Fruit fly (Drosophila melanogaster) whole organism, embryonic: ENCODE measurements around the gene Kaz1-ORFB.

Experiments used
- Ada2b ChIP-seq: fragments of 200-800 bp; sonication (Bioruptor generic); IDR thresholded peaks from 2 replicates; pipeline ENCODE4 v1.3.6; 2022; ENCODE audit warnings: missing biosample characterization, missing genetic modification characterization
- Aef1 ChIP-seq: fragments of 200-800 bp; sonication (Bioruptor generic); IDR thresholded peaks from 3 replicates; pipeline ENCODE4 v1.3.6; 2022; ENCODE audit warnings: missing biosample characterization, missing genetic modification characterization
- C15 ChIP-seq: fragments of 200-800 bp; sonication (Bioruptor generic); IDR thresholded peaks from 3 replicates; pipeline ENCODE4 v1.3.6; 2022; ENCODE audit warnings: missing biosample characterization, missing genetic modification characterization
- CG10209 ChIP-seq: fragments of 200-800 bp; sonication (Bioruptor generic); optimal IDR thresholded peaks from 3 replicates; lab custom pipeline; 2017; ENCODE audit warnings: missing biosample characterization, mild to moderate bottlenecking, missing genetic modification characterization, missing genetic modification reagents
- CG10321 ChIP-seq: fragments of 200-800 bp; sonication (Bioruptor generic); IDR thresholded peaks from 2 replicates; pipeline ENCODE4 v1.3.6; 2022; ENCODE audit warnings: missing biosample characterization, missing genetic modification characterization
- CG10959 ChIP-seq: fragments of 200-800 bp; sonication (Bioruptor generic); IDR thresholded peaks from 2 replicates; pipeline ENCODE4 v1.3.6; 2022; ENCODE audit warnings: missing biosample characterization, missing genetic modification characterization
- CG10979 ChIP-seq: fragments of 200-800 bp; sonication (Bioruptor generic); optimal IDR thresholded peaks from 2 replicates; lab custom pipeline; 2018; ENCODE audit warnings: missing biosample characterization, mild to moderate bottlenecking, missing genetic modification characterization, moderate library complexity
- CG1233 ChIP-seq: fragments of 200-800 bp; sonication (Bioruptor generic); optimal IDR thresholded peaks from 4 replicates; lab custom pipeline; 2018; ENCODE audit warnings: missing biosample characterization, mild to moderate bottlenecking, missing genetic modification characterization
- CG13123 ChIP-seq: fragments of 200-800 bp; sonication (Bioruptor generic); optimal IDR thresholded peaks from 2 replicates; lab custom pipeline; 2016; ENCODE audit warnings: missing biosample characterization, missing genetic modification characterization
- CG15696 ChIP-seq: fragments of 200-800 bp; sonication (Bioruptor generic); optimal IDR thresholded peaks from 2 replicates; lab custom pipeline; 2019; ENCODE audit warnings: missing biosample characterization, mild to moderate bottlenecking, missing genetic modification characterization, moderate library complexity
- CG17802 ChIP-seq: fragments of 200-800 bp; sonication (Bioruptor generic); optimal IDR thresholded peaks from 2 replicates; lab custom pipeline; 2018; ENCODE audit warnings: missing biosample characterization, mild to moderate bottlenecking, missing genetic modification characterization, moderate library complexity
- CG2116 ChIP-seq: fragments of 200-800 bp; sonication (Bioruptor generic); optimal IDR thresholded peaks from 3 replicates; lab custom pipeline; 2018; ENCODE audit warnings: missing biosample characterization, mild to moderate bottlenecking, missing genetic modification characterization
- CG2199 ChIP-seq: fragments of 200-800 bp; sonication (Bioruptor generic); IDR thresholded peaks from 3 replicates; pipeline ENCODE4 v1.3.6; 2022; ENCODE audit warnings: missing biosample characterization, missing genetic modification characterization
- CG4854 ChIP-seq: fragments of 200-800 bp; sonication (Bioruptor generic); optimal IDR thresholded peaks from 2 replicates; lab custom pipeline; 2016; ENCODE audit warnings: missing biosample characterization, missing genetic modification characterization, inconsistent platforms
- CG6813 ChIP-seq: fragments of 200-800 bp; sonication (Bioruptor generic); optimal IDR thresholded peaks from 2 replicates; lab custom pipeline; 2017; ENCODE audit warnings: missing biosample characterization, missing genetic modification characterization, mild to moderate bottlenecking, moderate library complexity, missing genetic modification reagents
- CG7271 ChIP-seq: fragments of 200-800 bp; sonication (Bioruptor generic); optimal IDR thresholded peaks from 2 replicates; lab custom pipeline; 2018; ENCODE audit warnings: missing biosample characterization, mild to moderate bottlenecking, missing genetic modification characterization, moderate library complexity
- CG7987 ChIP-seq: fragments of 200-800 bp; sonication (Bioruptor generic); optimal IDR thresholded peaks from 2 replicates; lab custom pipeline; 2018; ENCODE audit warnings: missing biosample characterization, mild to moderate bottlenecking, missing genetic modification characterization, moderate library complexity
- Dad ChIP-seq: fragments of 200-800 bp; sonication (Bioruptor generic); optimal IDR thresholded peaks from 3 replicates; lab custom pipeline; 2016; ENCODE audit warnings: missing biosample characterization, missing genetic modification characterization
- Dfd ChIP-seq, 2 experiments: fragments of >200 bp; optimal IDR thresholded peaks; 2 replicates each; lab custom pipeline; 2017; ENCODE audit warnings: missing biosample characterization in 2 of 2, missing genetic modification characterization in 2 of 2
- Dip3 ChIP-seq: fragments of 200-800 bp; sonication (Bioruptor generic); optimal IDR thresholded peaks from 3 replicates; lab custom pipeline; 2016; ENCODE audit warnings: missing biosample characterization, missing genetic modification characterization
- Dref ChIP-seq: fragments of 200-800 bp; sonication (Bioruptor generic); IDR thresholded peaks from 2 replicates; pipeline ENCODE4 v1.3.6; 2022; ENCODE audit warnings: missing biosample characterization, missing genetic modification characterization
- Hr78 ChIP-seq, 2 experiments: fragments of 200-800 bp in 1 of 2; fragments of >200 bp in 1 of 2; sonication (Bioruptor generic) in 1 of 2; optimal IDR thresholded peaks; 2 replicates each; lab custom pipeline; 2017 to 2019; ENCODE audit warnings: missing biosample characterization in 2 of 2, missing genetic modification characterization in 2 of 2, mild to moderate bottlenecking in 1 of 2, moderate library complexity in 1 of 2
- MESR4 ChIP-seq: fragments of 200-800 bp; sonication (Bioruptor generic); optimal IDR thresholded peaks from 2 replicates; lab custom pipeline; 2018; ENCODE audit warnings: missing biosample characterization, mild to moderate bottlenecking, missing genetic modification characterization, moderate library complexity
- Meics ChIP-seq: fragments of 200-800 bp; sonication (Bioruptor generic); optimal IDR thresholded peaks from 2 replicates; lab custom pipeline; 2017; ENCODE audit warnings: missing biosample characterization, mild to moderate bottlenecking, missing genetic modification characterization
- Sox102F ChIP-seq: fragments of 200-800 bp; sonication (Bioruptor generic); optimal IDR thresholded peaks from 2 replicates; lab custom pipeline; 2018; ENCODE audit warnings: missing biosample characterization, mild to moderate bottlenecking, missing genetic modification characterization, moderate library complexity
- abd-A ChIP-seq: fragments of 200-800 bp; sonication (Bioruptor generic); optimal IDR thresholded peaks from 3 replicates; lab custom pipeline; 2019; ENCODE audit warnings: missing biosample characterization, mild to moderate bottlenecking, missing genetic modification characterization, moderate library complexity
- bigmax ChIP-seq: fragments of 200-800 bp; sonication (Bioruptor generic); optimal IDR thresholded peaks from 2 replicates; lab custom pipeline; 2018; ENCODE audit warnings: missing biosample characterization, mild to moderate bottlenecking, missing genetic modification characterization
- bsh ChIP-seq, 2 experiments: fragments of 200-800 bp; sonication (Bioruptor generic); optimal IDR thresholded peaks; 2 replicates each; lab custom pipeline; 2017 to 2018; ENCODE audit warnings: mild to moderate bottlenecking in 2 of 2, missing biosample characterization in 2 of 2, missing genetic modification characterization in 2 of 2, moderate library complexity in 1 of 2
- crol ChIP-seq: fragments of 200-800 bp; sonication (Bioruptor generic); IDR thresholded peaks from 2 replicates; pipeline ENCODE4 v1.3.6; 2022; ENCODE audit warnings: missing biosample characterization, missing genetic modification characterization
- cwo ChIP-seq: fragments of 200-800 bp; sonication (Bioruptor generic); optimal IDR thresholded peaks from 3 replicates; lab custom pipeline; 2017; ENCODE audit warnings: missing biosample characterization, missing genetic modification characterization, mild to moderate bottlenecking, moderate library complexity, missing genetic modification reagents
- danr ChIP-seq: fragments of 200-800 bp; sonication (Bioruptor generic); IDR thresholded peaks from 2 replicates; pipeline ENCODE4 v1.3.6; 2022; ENCODE audit warnings: missing biosample characterization, missing genetic modification characterization
- ewg ChIP-seq: fragments of 200-800 bp; sonication (Bioruptor generic); optimal IDR thresholded peaks from 3 replicates; lab custom pipeline; 2017; ENCODE audit warnings: mild to moderate bottlenecking, missing biosample characterization, missing genetic modification reagents, missing genetic modification characterization
- fd64A ChIP-seq: fragments of 200-800 bp; sonication (Bioruptor generic); optimal IDR thresholded peaks from 3 replicates; lab custom pipeline; 2018; ENCODE audit warnings: missing biosample characterization, mild to moderate bottlenecking, missing genetic modification characterization
- gce ChIP-seq: fragments of 200-800 bp; sonication (Bioruptor generic); IDR thresholded peaks from 3 replicates; pipeline ENCODE4 v1.3.6; 2022; ENCODE audit warnings: missing biosample characterization, missing genetic modification characterization
- gcm2 ChIP-seq: fragments of 200-800 bp; sonication (Bioruptor generic); optimal IDR thresholded peaks from 2 replicates; lab custom pipeline; 2016; ENCODE audit warnings: missing biosample characterization, missing genetic modification characterization
- gro ChIP-seq: fragments of 200-800 bp; sonication (Bioruptor generic); optimal IDR thresholded peaks from 2 replicates; lab custom pipeline; 2016; ENCODE audit warnings: missing biosample characterization, missing genetic modification characterization
- nmo ChIP-seq: fragments of 200-800 bp; sonication (Bioruptor generic); optimal IDR thresholded peaks from 2 replicates; lab custom pipeline; 2018; ENCODE audit warnings: missing biosample characterization, mild to moderate bottlenecking, missing genetic modification characterization, moderate library complexity
- nom ChIP-seq: fragments of 200-800 bp; sonication (Bioruptor generic); optimal IDR thresholded peaks from 2 replicates; lab custom pipeline; 2017; ENCODE audit warnings: missing biosample characterization, missing genetic modification characterization, mild to moderate bottlenecking, moderate library complexity, missing genetic modification reagents
- phol ChIP-seq: fragments of 200-800 bp; sonication (Bioruptor generic); optimal IDR thresholded peaks from 3 replicates; lab custom pipeline; 2018; ENCODE audit warnings: missing biosample characterization, mild to moderate bottlenecking, missing genetic modification characterization, moderate library complexity
- pros ChIP-seq: fragments of 200-800 bp; sonication (Bioruptor generic); optimal IDR thresholded peaks from 3 replicates; lab custom pipeline; 2019; ENCODE audit warnings: missing biosample characterization, mild to moderate bottlenecking, missing genetic modification characterization, moderate library complexity
- rib ChIP-seq: fragments of 200-800 bp; sonication (Bioruptor generic); IDR thresholded peaks from 2 replicates; pipeline ENCODE4 v1.3.6; 2022; ENCODE audit warnings: missing biosample characterization, missing genetic modification characterization
- run ChIP-seq: fragments of 200-800 bp; sonication (Bioruptor generic); optimal IDR thresholded peaks from 3 replicates; lab custom pipeline; 2018; ENCODE audit warnings: missing biosample characterization, mild to moderate bottlenecking, missing genetic modification characterization
- slbo ChIP-seq: fragments of 200-800 bp; sonication (Bioruptor generic); IDR thresholded peaks from 2 replicates; pipeline ENCODE4 v1.3.6; 2022; ENCODE audit warnings: missing biosample characterization, missing genetic modification characterization
- ttk ChIP-seq: fragments of 200-800 bp; sonication (Bioruptor generic); IDR thresholded peaks from 2 replicates; pipeline ENCODE4 v2.1.2; 2022; ENCODE audit warnings: missing biosample characterization, missing genetic modification characterization
- tup ChIP-seq: fragments of 200-800 bp; sonication (Bioruptor generic); optimal IDR thresholded peaks from 2 replicates; lab custom pipeline; 2016; ENCODE audit warnings: missing biosample characterization, mild to moderate bottlenecking, missing genetic modification characterization, moderate library complexity
- unc-4 ChIP-seq: fragments of 200-800 bp; sonication (Bioruptor generic); IDR thresholded peaks from 2 replicates; pipeline ENCODE4 v1.3.6; 2022; ENCODE audit warnings: missing biosample characterization, missing genetic modification characterization; ENCODE audit not compliant: partially characterized antibody
- z ChIP-seq: fragments of 200-800 bp; sonication (Bioruptor generic); IDR thresholded peaks from 3 replicates; pipeline ENCODE4 v1.3.6; 2022; ENCODE audit warnings: missing biosample characterization, missing genetic modification characterization
- zfh2 ChIP-seq: fragments of 200-800 bp; sonication (Bioruptor generic); optimal IDR thresholded peaks from 2 replicates; lab custom pipeline; 2016; ENCODE audit warnings: missing biosample characterization, missing genetic modification characterization

Kaz1-ORFB gene

dm6 chr3L:263500-264377 lies 47.3 kb downstream of the Kaz1-ORFB start (continued):
- TF ChIP-seq zfh2 (GFP tag; lab: Kevin White, UChicago) (no peak), cwo (GFP tag; lab: Kevin White, UChicago) (no peak), Sox102F (GFP tag; lab: Kevin White, UChicago) (no peak), CG2116 (GFP tag; lab: Kevin White, UChicago) (peak; percentile 37), Dad (no peak), C15 (GFP tag; lab: Robert Waterston, UW) (no peak), CG10209 (GFP tag; lab: Kevin White, UChicago) (no peak), bigmax (peak; percentile 93), Hr78 (GFP tag; optimal IDR thresholded peaks at IDR 0.05; lab: Kevin White, UChicago) (no peak), danr (GFP tag; lab: Robert Waterston, UW) (no peak), Dref (GFP tag; lab: Robert Waterston, UW) (peak; percentile 42; the same call in 1 of the 2 replicates), slbo (GFP tag; lab: Robert Waterston, UW) (no peak), gce (GFP tag; lab: Robert Waterston, UW) (0 out of 3 replicates have a peak, but pooled peaks have one; percentile 42), Aef1 (GFP tag; lab: Robert Waterston, UW) (no peak), ttk (GFP tag; lab: Robert Waterston, UW) (no peak; the same call in 1 of the 2 replicates), Dip3 (no peak), z (GFP tag; lab: Robert Waterston, UW) (no peak), MESR4 (GFP tag; lab: Kevin White, UChicago) (peak; percentile 70), Ada2b (GFP tag; lab: Robert Waterston, UW) (0 out of 2 replicates have a peak, but pooled peaks have one; percentile 6), Dfd (GFP tag; optimal IDR thresholded peaks at IDR 0.05; lab: Kevin White, UChicago) (no peak), CG7271 (tag; lab: Kevin White, UChicago) (no peak), CG4854 (GFP tag; lab: Kevin White, UChicago) (no peak), CG1233 (GFP tag; lab: Kevin White, UChicago) (no peak), CG10321 (GFP tag; lab: Robert Waterston, UW) (peak; percentile 93), gcm2 (no peak), CG10959 (GFP tag; lab: Robert Waterston, UW) (no peak), nmo (GFP tag; lab: Kevin White, UChicago) (no peak), CG10979 (tag; lab: Kevin White, UChicago) (no peak), CG17802 (no peak), run (tag; lab: Kevin White, UChicago) (no peak), crol (GFP tag; lab: Robert Waterston, UW) (peak; percentile 71), tup (no peak), CG6813 (GFP tag; lab: Kevin White, UChicago) (no peak), bsh (GFP tag; optimal IDR thresholded peaks at IDR 0.05; lab: Kevin White, UChicago) (no peak), ewg (GFP tag; lab: Kevin White, UChicago) (peak; percentile 20), unc-4 (GFP tag; lab: Robert Waterston, UW) (no peak), nom (GFP tag; lab: Kevin White, UChicago) (no peak), CG2199 (GFP tag; lab: Robert Waterston, UW) (0 out of 3 replicates have a peak, but pooled peaks have one; percentile 30), phol (no peak), gro (no peak), fd64A (GFP tag; lab: Kevin White, UChicago) (no peak), CG13123 (GFP tag; lab: Kevin White, UChicago) (no peak), rib (GFP tag; lab: Robert Waterston, UW) (no peak), CG7987 (no peak), pros (GFP tag; lab: Kevin White, UChicago) (no peak), abd-A (tag; lab: Kevin White, UChicago) (no peak), Meics (GFP tag; lab: Kevin White, UChicago) (no peak), CG15696 (tag; lab: Kevin White, UChicago) (no peak)
